Worm (Caenorhabditis elegans) whole organism, mixed stage, embryonic: Measurements from ENCODE around the gene srg-25.

Experiments
- M03D4.4 ChIP-seq: sonication (generic microtip); optimal IDR thresholded peaks from 2 replicates; lab custom pipeline; 2017; ENCODE audit warnings: mild to moderate bottlenecking, missing genetic modification characterization, missing compliant biosample characterization
- blmp-1 ChIP-seq: fragments of 150-350 bp; optimal IDR thresholded peaks from 2 replicates; lab custom pipeline; 2014; ENCODE audit warnings: missing biosample characterization, missing genetic modification characterization
- ceh-39 ChIP-seq: fragments of 150-350 bp; optimal IDR thresholded peaks from 2 replicates; lab custom pipeline; 2014; ENCODE audit warnings: missing biosample characterization, missing genetic modification characterization
- ceh-43 ChIP-seq: fragments of 200-800 bp; sonication (Bioruptor generic); optimal IDR thresholded peaks from 2 replicates; lab custom pipeline; 2018; ENCODE audit warnings: mild to moderate bottlenecking, missing genetic modification characterization, moderate library complexity, missing compliant biosample characterization
- ceh-83 ChIP-seq: fragments of 200-800 bp; sonication (Bioruptor generic); optimal IDR thresholded peaks from 2 replicates; lab custom pipeline; 2018; ENCODE audit warnings: mild to moderate bottlenecking, missing genetic modification characterization, missing compliant biosample characterization
- ces-1 ChIP-seq: fragments of 150-350 bp; optimal IDR thresholded peaks from 2 replicates; lab custom pipeline; 2014; ENCODE audit warnings: missing biosample characterization, missing genetic modification reagents, missing genetic modification characterization
- cnd-1 ChIP-seq: fragments of 200-800 bp; sonication (Bioruptor generic); optimal IDR thresholded peaks from 2 replicates; lab custom pipeline; 2018; ENCODE audit warnings: mild to moderate bottlenecking, missing genetic modification characterization, missing compliant biosample characterization
- drap-1 ChIP-seq: fragments of 200-800 bp; sonication (Bioruptor generic); optimal IDR thresholded peaks from 3 replicates; lab custom pipeline; 2018; ENCODE audit warnings: mild to moderate bottlenecking, missing genetic modification characterization, missing compliant biosample characterization
- elt-1 ChIP-seq: sonication (generic microtip); optimal IDR thresholded peaks from 2 replicates; lab custom pipeline; 2017; ENCODE audit warnings: missing genetic modification characterization, mild to moderate bottlenecking, missing compliant biosample characterization, antibody characterized with exemption, moderate library complexity, borderline replicate concordance; ENCODE audit not compliant: insufficient read depth
- flh-1 ChIP-seq: fragments of 200-800 bp; sonication (Bioruptor generic); optimal IDR thresholded peaks from 2 replicates; lab custom pipeline; 2018; ENCODE audit warnings: mild to moderate bottlenecking, missing genetic modification characterization, moderate library complexity, missing compliant biosample characterization
- ham-2 ChIP-seq: fragments of 200-800 bp; sonication (Bioruptor generic); optimal IDR thresholded peaks from 2 replicates; lab custom pipeline; 2018; ENCODE audit warnings: mild to moderate bottlenecking, missing genetic modification characterization, missing compliant biosample characterization
- lin-13 ChIP-seq: fragments of 150-350 bp; optimal IDR thresholded peaks from 2 replicates; lab custom pipeline; 2014; ENCODE audit warnings: missing biosample characterization, missing genetic modification characterization
- lsy-2 ChIP-seq: fragments of 150-350 bp; optimal IDR thresholded peaks from 2 replicates; lab custom pipeline; 2014; ENCODE audit warnings: missing biosample characterization, missing genetic modification characterization
- mab-5 ChIP-seq: fragments of 150-350 bp; optimal IDR thresholded peaks from 2 replicates; lab custom pipeline; 2014; ENCODE audit warnings: missing biosample characterization, missing genetic modification characterization
- mep-1 ChIP-seq: fragments of 150-350 bp; optimal IDR thresholded peaks from 2 replicates; lab custom pipeline; 2017; ENCODE audit warnings: missing biosample characterization, missing genetic modification reagents, missing genetic modification characterization, inconsistent platforms
- mls-2 ChIP-seq: sonication (generic microtip); optimal IDR thresholded peaks from 2 replicates; lab custom pipeline; 2016; ENCODE audit warnings: mild to moderate bottlenecking, missing genetic modification characterization, moderate library complexity, missing compliant biosample characterization
- nhr-2 ChIP-seq: fragments of 150-350 bp; optimal IDR thresholded peaks from 2 replicates; lab custom pipeline; 2014; ENCODE audit warnings: missing biosample characterization, missing genetic modification characterization
- nhr-237 ChIP-seq: fragments of 150-350 bp; optimal IDR thresholded peaks from 2 replicates; lab custom pipeline; 2014; ENCODE audit warnings: missing biosample characterization, missing genetic modification characterization
- nhr-28 ChIP-seq: fragments of 150-350 bp; optimal IDR thresholded peaks from 2 replicates; lab custom pipeline; 2014; ENCODE audit warnings: missing biosample characterization, missing genetic modification characterization
- nhr-76 ChIP-seq: sonication (generic microtip); optimal IDR thresholded peaks from 2 replicates; lab custom pipeline; 2017; ENCODE audit warnings: missing biosample characterization, missing genetic modification characterization
- pha-4 ChIP-seq: fragments of 150-350 bp; optimal IDR thresholded peaks from 2 replicates; lab custom pipeline; 2018; ENCODE audit warnings: missing biosample characterization, missing genetic modification reagents, missing genetic modification characterization
- sem-2 ChIP-seq: fragments of 200-800 bp; sonication (Bioruptor generic); optimal IDR thresholded peaks from 2 replicates; lab custom pipeline; 2018; ENCODE audit warnings: mild to moderate bottlenecking, missing genetic modification characterization, missing compliant biosample characterization
- snpc-4 ChIP-seq: fragments of 150-350 bp; optimal IDR thresholded peaks from 2 replicates; lab custom pipeline; 2014; ENCODE audit warnings: missing biosample characterization, missing genetic modification characterization
- sptf-1 ChIP-seq: sonication (generic microtip); optimal IDR thresholded peaks from 2 replicates; lab custom pipeline; 2017; ENCODE audit warnings: mild to moderate bottlenecking, missing genetic modification characterization, moderate library complexity, missing compliant biosample characterization
- tbx-8 ChIP-seq: fragments of 200-800 bp; sonication (Bioruptor generic); optimal IDR thresholded peaks from 2 replicates; lab custom pipeline; 2018; ENCODE audit warnings: mild to moderate bottlenecking, missing genetic modification characterization, moderate library complexity, missing compliant biosample characterization
- unc-120 ChIP-seq: sonication (generic microtip); optimal IDR thresholded peaks from 2 replicates; lab custom pipeline; 2017; ENCODE audit warnings: missing genetic modification characterization, missing compliant biosample characterization; ENCODE audit not compliant: poor library complexity, severe bottlenecking
- unc-39 ChIP-seq: fragments of 150-350 bp; optimal IDR thresholded peaks from 2 replicates; lab custom pipeline; 2014; ENCODE audit warnings: missing biosample characterization, missing genetic modification characterization
- zip-8 ChIP-seq: fragments of 150-350 bp; optimal IDR thresholded peaks from 2 replicates; lab custom pipeline; 2014; ENCODE audit warnings: missing biosample characterization, missing genetic modification characterization

The srg-25 gene

ce11 chrV:5364863-5365262, 19.5 kb upstream of the srg-25 start, which contains the start of gene T09D3.8:
TSS of gene T09D3.8 (plus strand) at chrV:5365163.
- TF ChIP-seq sptf-1 (no peak), sem-2 (GFP tag; lab: Kevin White, UChicago) (no peak), pha-4 (tag; lab: Kevin White, UChicago) (no peak), lsy-2 (tag; lab: Kevin White, UChicago) (no peak), nhr-2 (tag; lab: Kevin White, UChicago) (no peak), M03D4.4 (no peak), lin-13 (tag; lab: Kevin White, UChicago) (no peak), ceh-39 (no peak), cnd-1 (tag; lab: Kevin White, UChicago) (no peak), snpc-4 (tag; lab: Kevin White, UChicago) (no peak), drap-1 (no peak), ces-1 (no peak)

ce11 chrV:5362220-5362619, 16.9 kb upstream of the srg-25 start:
- TF ChIP-seq sptf-1 (no peak), zip-8 (tag; lab: Kevin White, UChicago) (no peak), elt-1 (tag; lab: Kevin White, UChicago) (no peak), nhr-76 (tag; lab: Kevin White, UChicago) (no peak), unc-120 (tag; lab: Kevin White, UChicago) (no peak), tbx-8 (GFP tag; lab: Kevin White, UChicago) (no peak), mls-2 (tag; lab: Kevin White, UChicago) (no peak), ces-1 (no peak), lsy-2 (tag; lab: Kevin White, UChicago) (no peak), nhr-2 (tag; lab: Kevin White, UChicago) (no peak), nhr-28 (tag; lab: Kevin White, UChicago) (no peak), mep-1 (no peak), ceh-43 (GFP tag; lab: Kevin White, UChicago) (no peak), snpc-4 (tag; lab: Kevin White, UChicago) (no peak), cnd-1 (tag; lab: Kevin White, UChicago) (no peak), sem-2 (GFP tag; lab: Kevin White, UChicago) (no peak), mab-5 (tag; lab: Kevin White, UChicago) (no peak)

- no peak for TF ChIP-seq snpc-4 (tag; lab: Kevin White, UChicago)
- TF ChIP-seq ham-2 (GFP tag; lab: Kevin White, UChicago), result no peak
- no peak for TF ChIP-seq pha-4 (tag; lab: Kevin White, UChicago)
- TF ChIP-seq blmp-1 (tag; lab: Kevin White, UChicago), result no peak
- TF ChIP-seq zip-8 (tag; lab: Kevin White, UChicago), result no peak
- TF ChIP-seq ceh-39, result no peak
- TF ChIP-seq cnd-1 (tag; lab: Kevin White, UChicago), result no peak
- no peak for TF ChIP-seq elt-1 (tag; lab: Kevin White, UChicago)
- TF ChIP-seq, all 35 proteins: peak for 0
Observed at ce11 chrV:5358772-5359171, 13.5 kb upstream of the srg-25 start, which contains the start of gene nhr-216. TSS of gene nhr-216 (minus strand) at chrV:5358872.

- TF ChIP-seq nhr-237, result no peak
- TF ChIP-seq sem-2 (GFP tag; lab: Kevin White, UChicago), result no peak
- no peak for TF ChIP-seq ceh-83 (GFP tag; lab: Kevin White, UChicago)
Observed at ce11 chrV:5351483-5351882, 6.2 kb upstream of the srg-25 start, which contains the start of gene srd-9. TSS of gene srd-9 (plus strand) at chrV:5351783.

- TF ChIP-seq ces-1 (no peak), elt-1 (tag; lab: Kevin White, UChicago) (no peak)
- TF ChIP-seq, all 35 proteins: peak for 0
Observed at ce11 chrV:5349471-5349870, 4.2 kb upstream of the srg-25 start, which contains the start of gene T09D3.3. TSS of gene T09D3.3 (minus strand) at chrV:5349571.

ce11 chrV:5339497-5339896, 5.8 kb downstream of the srg-25 start, which contains the start of gene srg-27:
TSS of gene srg-27 (plus strand) at chrV:5339797.
- TF ChIP-seq lsy-2 (tag; lab: Kevin White, UChicago) (no peak), sptf-1 (no peak), flh-1 (GFP tag; lab: Kevin White, UChicago) (no peak), ceh-43 (GFP tag; lab: Kevin White, UChicago) (no peak), drap-1 (no peak), zip-8 (tag; lab: Kevin White, UChicago) (no peak), ceh-39 (no peak), blmp-1 (tag; lab: Kevin White, UChicago) (no peak), mls-2 (tag; lab: Kevin White, UChicago) (no peak), unc-39 (tag; lab: Kevin White, UChicago) (no peak), pha-4 (tag; lab: Kevin White, UChicago) (no peak), lin-13 (tag; lab: Kevin White, UChicago) (no peak), ham-2 (GFP tag; lab: Kevin White, UChicago) (no peak)
- TF ChIP-seq, all 35 proteins: peak for 0
